Worm (Caenorhabditis elegans) whole organism, L3 larva: ENCODE data around the gene Y57G11B.6.

Source experiments
- ZK546.5 ChIP-seq: sonication (generic microtip); optimal IDR thresholded peaks from 2 replicates; lab custom pipeline; 2017; ENCODE audit warnings: missing biosample characterization, missing genetic modification characterization
- ama-1 ChIP-seq: fragments of 150-350 bp; optimal IDR thresholded peaks from 2 replicates; lab custom pipeline; 2018
- ceh-16 ChIP-seq: sonication (generic microtip); optimal IDR thresholded peaks from 2 replicates; lab custom pipeline; 2017; ENCODE audit warnings: missing biosample characterization, missing genetic modification characterization
- egl-5 ChIP-seq: fragments of 150-350 bp; optimal IDR thresholded peaks from 2 replicates; lab custom pipeline; 2017; ENCODE audit warnings: missing biosample characterization, missing genetic modification reagents, missing genetic modification characterization, inconsistent platforms
- elt-2 ChIP-seq: sonication (generic microtip); optimal IDR thresholded peaks from 2 replicates; lab custom pipeline; 2016; ENCODE audit warnings: missing genetic modification reagents, mild to moderate bottlenecking, missing genetic modification characterization, missing compliant biosample characterization
- elt-3 ChIP-seq, 3 experiments: fragments of 150-350 bp in 1 of 3; sonication (generic microtip) in 2 of 3; optimal IDR thresholded peaks; 2 replicates in 2 of 3; 4 replicates in 1 of 3; lab custom pipeline; 2014 to 2017; ENCODE audit warnings: missing biosample characterization in 3 of 3, missing genetic modification characterization in 3 of 3
- eor-1 ChIP-seq, 2 experiments: fragments of 150-350 bp; optimal IDR thresholded peaks; 2 replicates each; lab custom pipeline; 2014 to 2018; ENCODE audit warnings: missing biosample characterization in 2 of 2, missing genetic modification characterization in 2 of 2
- fkh-10 ChIP-seq: sonication (generic microtip); optimal IDR thresholded peaks from 2 replicates; lab custom pipeline; 2017; ENCODE audit warnings: missing biosample characterization, missing genetic modification reagents, missing genetic modification characterization
- fos-1 ChIP-seq: fragments of 150-350 bp; optimal IDR thresholded peaks from 2 replicates; lab custom pipeline; 2014; ENCODE audit warnings: missing biosample characterization, missing genetic modification characterization
- hmg-11 ChIP-seq: sonication (generic microtip); optimal IDR thresholded peaks from 2 replicates; lab custom pipeline; 2016; ENCODE audit warnings: missing genetic modification characterization, missing compliant biosample characterization
- lin-39 ChIP-seq: fragments of 150-350 bp; optimal IDR thresholded peaks from 2 replicates; lab custom pipeline; 2018; ENCODE audit warnings: missing biosample characterization, missing genetic modification reagents, missing genetic modification characterization
- lsy-12 ChIP-seq: sonication (generic microtip); optimal IDR thresholded peaks from 2 replicates; lab custom pipeline; 2016; ENCODE audit warnings: mild to moderate bottlenecking, missing genetic modification characterization, missing compliant biosample characterization
- mdl-1 ChIP-seq: fragments of 150-350 bp; optimal IDR thresholded peaks from 2 replicates; lab custom pipeline; 2014; ENCODE audit warnings: missing biosample characterization, missing genetic modification characterization
- nfya-1 ChIP-seq: sonication (generic microtip); optimal IDR thresholded peaks from 2 replicates; lab custom pipeline; 2017; ENCODE audit warnings: missing genetic modification characterization, mild to moderate bottlenecking, missing compliant biosample characterization, antibody characterized with exemption, moderate library complexity; ENCODE audit not compliant: insufficient read depth
- nhr-11 ChIP-seq: fragments of 150-350 bp; optimal IDR thresholded peaks from 2 replicates; lab custom pipeline; 2014; ENCODE audit warnings: missing biosample characterization, missing genetic modification characterization
- nhr-12 ChIP-seq: fragments of 150-350 bp; optimal IDR thresholded peaks from 2 replicates; lab custom pipeline; 2014; ENCODE audit warnings: missing biosample characterization, missing genetic modification characterization
- nhr-23 ChIP-seq: fragments of 150-350 bp; optimal IDR thresholded peaks from 2 replicates; lab custom pipeline; 2014; ENCODE audit warnings: missing biosample characterization, missing genetic modification reagents, missing genetic modification characterization
- nhr-67 ChIP-seq: fragments of 150-350 bp; optimal IDR thresholded peaks from 2 replicates; lab custom pipeline; 2014; ENCODE audit warnings: missing biosample characterization, missing genetic modification characterization
- sea-2 ChIP-seq: fragments of 150-350 bp; sonication (generic microtip); optimal IDR thresholded peaks from 4 replicates; lab custom pipeline; 2014; ENCODE audit warnings: missing biosample characterization, missing genetic modification reagents, missing genetic modification characterization
- skn-1 ChIP-seq: fragments of 150-350 bp; optimal IDR thresholded peaks from 2 replicates; lab custom pipeline; 2014; ENCODE audit warnings: missing biosample characterization, missing genetic modification characterization
- snpc-4 ChIP-seq: fragments of 150-350 bp; optimal IDR thresholded peaks from 2 replicates; lab custom pipeline; 2014; ENCODE audit warnings: missing biosample characterization, missing genetic modification characterization
- tbx-2 ChIP-seq: sonication (generic microtip); optimal IDR thresholded peaks from 2 replicates; lab custom pipeline; 2016; ENCODE audit warnings: mild to moderate bottlenecking, missing genetic modification characterization, missing compliant biosample characterization
- zag-1 ChIP-seq: fragments of 150-350 bp; optimal IDR thresholded peaks from 2 replicates; lab custom pipeline; 2014; ENCODE audit warnings: missing biosample characterization, missing genetic modification characterization

The Y57G11B.6 gene

ce11 chrIV:14506042-14506441 lies 48.6 kb downstream of the Y57G11B.6 start:
- no peak for TF ChIP-seq lsy-12 (tag; lab: Kevin White, UChicago)
- no peak for TF ChIP-seq nhr-23 (tag; lab: Kevin White, UChicago)
- TF ChIP-seq ama-1 (lab: Kevin White, UChicago) = no peak
- TF ChIP-seq ZK546.5 (tag; lab: Kevin White, UChicago) = no peak
- TF ChIP-seq ceh-16 (tag; lab: Kevin White, UChicago) = no peak
- TF ChIP-seq skn-1 (tag; lab: Kevin White, UChicago) = no peak
- no peak for TF ChIP-seq nhr-12 (tag; lab: Kevin White, UChicago)
- TF ChIP-seq lin-39 (tag; lab: Kevin White, UChicago) = no peak

DNA sequence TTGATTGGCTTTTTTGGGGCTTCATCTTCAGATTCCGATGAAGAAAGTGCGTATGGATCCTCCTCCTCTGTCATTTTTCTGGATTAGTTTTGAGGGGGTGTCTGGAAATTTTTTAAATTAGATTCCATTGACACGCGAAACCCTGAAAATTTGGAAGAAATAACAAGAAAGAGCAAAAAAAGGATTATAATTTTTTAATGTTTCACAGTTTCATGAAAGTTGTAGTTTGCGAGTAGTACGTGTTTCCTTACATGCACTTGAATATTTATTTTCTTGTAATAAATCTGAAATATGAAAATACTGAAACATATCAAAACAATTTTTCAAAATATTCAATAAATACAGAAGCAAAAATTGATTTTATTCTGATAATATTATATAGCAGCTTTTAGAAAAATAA lies 49.6 kb downstream of the Y57G11B.6 start, which contains the start of gene tag-273:
Gene tag-273, minus strand, starts transcription at position 101 of the 400 bp plus-strand sequence.
- no peak for TF ChIP-seq egl-5 (tag; lab: Kevin White, UChicago)
- no peak for TF ChIP-seq mdl-1 (tag; lab: Kevin White, UChicago)
- no peak for TF ChIP-seq eor-1 (tag; optimal IDR thresholded peaks at IDR 0.05; lab: Kevin White, UChicago)
- no peak for TF ChIP-seq nfya-1 (tag; lab: Kevin White, UChicago)
- TF ChIP-seq elt-3 (tag; optimal IDR thresholded peaks at IDR 0.05; lab: Kevin White, UChicago) = no peak
- TF ChIP-seq elt-2 = no peak
- no peak for TF ChIP-seq fos-1 (tag; lab: Kevin White, UChicago)
- TF ChIP-seq fkh-10 = no peak
- TF ChIP-seq tbx-2 (tag; lab: Kevin White, UChicago) = no peak
- no peak for TF ChIP-seq snpc-4
- TF ChIP-seq zag-1 = no peak
- TF ChIP-seq hmg-11 (tag; lab: Kevin White, UChicago) = no peak
- TF ChIP-seq nhr-67 (tag; lab: Kevin White, UChicago) = no peak
- TF ChIP-seq nhr-11 = no peak
- TF ChIP-seq nhr-23 (tag; lab: Kevin White, UChicago) = no peak
- TF ChIP-seq ZK546.5 (tag; lab: Kevin White, UChicago) = no peak
- TF ChIP-seq sea-2 (GFP tag; lab: Kevin White, UChicago) = no peak
